Fruit fly (Drosophila melanogaster) ovary, adult (tissue): ENCODE measurements around the gene Pde11.

ENCODE experiments used
- CG17801 ChIP-seq: fragments of 200-800 bp; optimal IDR thresholded peaks from 2 replicates; lab custom pipeline; 2019; ENCODE audit warnings: missing biosample characterization, mild to moderate bottlenecking, missing genetic modification characterization, moderate library complexity; ENCODE audit not compliant: partially characterized antibody

Pde11 gene

DNA sequence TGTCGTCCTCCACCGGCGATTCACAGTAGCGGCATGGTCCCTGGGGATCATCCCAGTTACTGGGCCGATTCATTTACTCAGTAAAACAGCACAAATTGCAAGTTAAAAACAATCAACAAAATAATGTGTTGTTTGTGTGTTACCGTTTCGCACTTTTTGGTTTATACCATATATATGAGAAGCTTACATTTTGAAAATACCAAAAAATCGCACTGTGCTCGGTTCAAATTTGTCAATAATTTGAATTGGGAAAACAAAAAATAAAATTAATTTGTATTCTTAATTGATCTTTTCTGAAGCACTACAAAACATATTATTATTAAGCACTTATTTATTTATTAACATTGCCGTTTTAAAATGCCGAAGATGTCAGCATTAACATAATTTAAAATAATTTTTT, 22.0 kb upstream of the Pde11 start, which contains the start of gene Atac2:
Gene Atac2 (minus strand): TSS at position 144 of the 400 bp plus-strand sequence.
- TF ChIP-seq CG17801 (GFP tag; lab: Kevin White, UChicago): no peak

DNA sequence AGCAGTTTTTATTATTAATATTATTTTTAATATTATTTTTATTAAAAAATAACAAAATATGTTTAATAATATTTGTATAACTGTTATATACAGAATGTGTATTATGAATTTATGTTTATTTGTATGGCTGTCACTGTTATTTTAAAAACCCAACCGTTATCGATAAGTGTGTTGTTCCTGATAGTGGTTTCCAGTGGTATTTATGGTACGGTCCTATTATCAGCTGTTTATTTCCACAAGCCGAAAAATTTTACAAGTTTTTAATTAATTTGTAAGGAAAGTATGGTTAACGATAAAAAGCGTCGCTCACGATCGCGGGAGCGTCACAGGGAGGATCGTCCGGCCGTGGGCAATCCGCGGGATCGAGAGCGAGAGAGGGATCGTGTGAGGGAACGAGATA, 16.5 kb upstream of the Pde11 start, which contains the start of gene CG10333:
Gene CG10333 (plus strand): TSS at position 191 of the 400 bp plus-strand sequence.
- TF ChIP-seq CG17801 (GFP tag; lab: Kevin White, UChicago): no peak

DNA sequence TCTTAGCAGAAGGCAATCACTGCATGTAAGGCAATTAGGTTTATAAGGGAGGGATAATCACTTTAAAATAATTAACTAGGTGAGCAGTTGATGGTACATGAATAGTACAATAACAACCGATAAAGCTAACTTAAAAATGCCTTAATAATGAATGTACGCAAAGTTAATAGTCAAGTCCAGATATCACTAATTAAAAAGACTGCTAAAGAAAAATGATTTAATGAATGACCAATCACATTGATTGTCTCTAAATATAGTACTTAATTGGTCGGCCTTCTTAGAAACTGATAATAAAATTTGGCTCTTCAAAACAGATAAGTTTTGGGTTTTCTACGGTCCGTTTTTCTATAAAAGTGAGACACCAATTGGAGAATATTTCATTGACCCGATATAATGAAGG, 15.4 kb upstream of the Pde11 start, which contains the start of gene CG31789:
Gene CG31789 (plus strand): TSS at position 380 of the 400 bp plus-strand sequence.
- no peak for TF ChIP-seq CG17801 (GFP tag; lab: Kevin White, UChicago)

DNA sequence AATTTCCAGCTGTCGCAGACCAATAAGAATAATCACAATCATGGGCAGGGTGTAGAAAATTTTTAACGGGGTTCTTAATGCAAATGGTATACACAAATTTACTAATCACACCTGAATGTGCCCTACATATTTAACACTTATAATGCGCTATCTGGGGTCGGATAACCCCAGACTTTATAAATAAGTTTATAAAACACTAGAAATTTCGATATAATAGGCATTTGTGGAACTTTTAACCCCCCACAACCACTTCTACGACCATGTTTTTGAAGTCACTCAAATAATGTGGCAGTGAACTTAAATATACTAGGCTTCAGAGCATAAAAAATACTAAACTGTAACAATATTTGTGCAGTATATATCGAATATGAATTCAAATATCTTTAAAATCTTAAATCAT, 14.8 kb upstream of the Pde11 start, which contains the start of gene CG10413:
Gene CG10413 (minus strand): TSS at position 264 of the 400 bp plus-strand sequence.
- peak; percentile 97 for TF ChIP-seq CG17801 (GFP tag; lab: Kevin White, UChicago)

DNA sequence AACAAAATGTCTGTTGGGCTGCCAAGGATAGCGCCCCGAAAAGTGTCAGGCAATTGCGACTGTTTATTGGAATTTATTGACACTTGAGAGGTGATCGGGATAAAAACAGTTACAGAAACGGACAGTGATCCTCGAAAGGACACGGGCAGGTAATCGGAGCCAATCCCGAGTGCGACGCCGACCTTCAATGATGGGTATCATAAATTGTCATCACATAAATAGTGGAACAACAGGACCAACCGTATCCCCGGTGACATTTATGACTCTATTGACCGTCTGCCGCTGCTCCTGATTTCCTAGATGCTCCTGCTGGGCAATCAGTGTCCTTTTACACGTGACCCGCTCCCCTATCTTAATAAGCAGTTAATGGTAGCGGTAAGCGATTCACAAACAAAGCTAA, 9.0 kb upstream of the Pde11 start:
- peak; percentile 16 for TF ChIP-seq CG17801 (GFP tag; lab: Kevin White, UChicago)

DNA sequence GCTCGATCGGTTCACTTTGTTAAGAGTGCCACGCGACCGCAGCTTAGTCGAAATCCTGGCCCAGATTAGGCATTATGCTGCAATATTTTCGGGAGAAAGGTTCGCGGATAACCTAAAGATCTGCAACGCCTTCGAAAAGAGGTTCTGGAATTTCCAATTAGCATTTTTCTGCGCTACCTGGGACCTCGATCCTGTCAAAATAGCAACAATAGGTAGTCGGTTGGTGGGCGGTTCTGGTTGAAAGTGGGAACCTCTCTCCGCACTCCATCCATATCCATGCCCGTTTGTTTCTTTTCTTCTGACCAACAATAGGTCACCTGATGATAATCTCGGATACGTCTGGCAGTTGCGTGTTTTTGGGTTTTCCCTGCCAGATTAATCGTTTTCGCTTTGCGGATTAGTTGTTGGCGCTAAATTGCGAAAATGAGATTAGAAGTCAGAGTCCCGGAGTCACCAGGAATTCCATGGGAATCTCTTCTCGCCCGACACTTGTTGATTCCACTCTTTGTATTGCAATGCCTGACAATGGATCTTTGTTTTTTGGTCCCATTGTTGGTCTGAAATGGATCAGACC, 8.1 kb upstream of the Pde11 start:
- no peak for TF ChIP-seq CG17801 (GFP tag; lab: Kevin White, UChicago)

DNA sequence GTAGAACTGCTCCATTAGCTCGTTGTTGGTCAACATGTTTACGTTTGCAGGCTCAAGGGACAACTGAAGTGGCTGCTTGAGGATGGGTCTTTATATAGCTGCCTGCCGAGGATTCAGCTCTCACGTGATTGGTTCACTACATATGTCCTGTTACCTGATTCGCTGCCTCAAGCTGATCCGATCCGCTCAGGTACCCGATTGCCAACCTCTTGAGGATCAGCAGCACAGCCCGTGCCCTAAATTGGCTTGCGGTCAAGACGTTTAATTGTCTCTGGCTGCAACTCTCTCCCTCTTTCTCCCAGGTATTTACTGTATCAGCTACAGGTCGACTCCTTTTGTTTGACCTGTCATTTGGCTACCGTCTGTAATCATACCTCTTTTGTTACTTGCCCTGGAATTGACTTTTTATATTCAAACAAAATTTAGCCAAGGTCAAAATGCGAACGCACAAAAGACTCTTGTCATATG, 6.8 kb upstream of the Pde11 start, which contains the start of gene amos:
Gene amos (minus strand): TSS at position 51 of the 468 bp plus-strand sequence.
- TF ChIP-seq CG17801 (GFP tag; lab: Kevin White, UChicago): no peak

DNA sequence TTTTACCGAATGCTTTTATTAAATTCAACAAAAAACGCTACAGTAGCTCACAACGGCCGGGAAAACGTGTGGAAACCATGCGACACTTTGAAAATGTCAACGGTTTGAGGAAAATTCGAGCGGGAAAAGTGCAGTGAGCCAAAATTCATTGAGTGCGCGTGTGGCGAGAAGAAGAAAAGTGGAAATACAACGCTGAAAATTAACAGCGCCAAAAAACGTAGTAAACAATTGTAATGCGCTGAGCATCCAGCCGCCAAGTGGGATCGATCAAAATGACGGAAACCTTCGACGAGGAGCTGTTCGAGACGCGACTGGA, 758 bp upstream of the Pde11 start:
- TF ChIP-seq CG17801 (GFP tag; lab: Kevin White, UChicago): no peak

DNA sequence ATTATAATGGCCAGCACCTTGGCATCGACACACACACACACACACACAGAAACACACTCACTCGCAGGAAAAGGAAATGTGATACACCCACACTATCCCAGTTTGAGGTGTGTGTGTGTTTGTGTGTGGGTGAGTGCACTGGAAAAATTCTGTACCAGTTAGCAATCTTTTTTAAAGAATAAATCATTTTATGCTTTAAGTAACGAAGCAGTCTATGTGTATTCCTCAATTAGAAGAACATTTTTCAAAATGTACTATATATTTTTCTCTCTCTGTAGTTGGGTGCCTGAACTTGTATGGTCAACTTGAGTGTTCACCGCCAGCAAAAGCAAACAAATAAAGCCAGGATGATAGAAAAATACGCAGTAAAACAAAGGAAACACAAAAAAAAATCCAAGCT, 5.5 kb downstream of the Pde11 start:
- TF ChIP-seq CG17801 (GFP tag; lab: Kevin White, UChicago): no peak

DNA sequence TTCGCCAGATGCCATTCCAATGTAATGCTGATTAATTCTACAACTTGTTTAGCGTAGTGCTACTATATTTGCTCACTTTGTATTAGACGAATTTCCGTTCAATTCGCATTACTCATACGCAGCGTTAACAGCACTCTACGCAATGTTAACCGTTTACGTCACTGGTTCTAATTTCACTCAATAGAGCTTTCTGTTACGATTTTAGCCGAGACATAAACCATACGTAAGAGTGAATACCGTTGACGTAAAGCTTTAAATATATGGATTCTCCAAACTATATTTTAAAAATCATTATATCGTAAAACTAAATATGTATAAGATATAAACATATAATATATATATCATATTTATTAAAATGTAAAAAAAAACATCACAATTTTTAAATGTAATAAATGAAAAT, 13.9 kb downstream of the Pde11 start:
- TF ChIP-seq CG17801 (GFP tag; lab: Kevin White, UChicago): no peak

DNA sequence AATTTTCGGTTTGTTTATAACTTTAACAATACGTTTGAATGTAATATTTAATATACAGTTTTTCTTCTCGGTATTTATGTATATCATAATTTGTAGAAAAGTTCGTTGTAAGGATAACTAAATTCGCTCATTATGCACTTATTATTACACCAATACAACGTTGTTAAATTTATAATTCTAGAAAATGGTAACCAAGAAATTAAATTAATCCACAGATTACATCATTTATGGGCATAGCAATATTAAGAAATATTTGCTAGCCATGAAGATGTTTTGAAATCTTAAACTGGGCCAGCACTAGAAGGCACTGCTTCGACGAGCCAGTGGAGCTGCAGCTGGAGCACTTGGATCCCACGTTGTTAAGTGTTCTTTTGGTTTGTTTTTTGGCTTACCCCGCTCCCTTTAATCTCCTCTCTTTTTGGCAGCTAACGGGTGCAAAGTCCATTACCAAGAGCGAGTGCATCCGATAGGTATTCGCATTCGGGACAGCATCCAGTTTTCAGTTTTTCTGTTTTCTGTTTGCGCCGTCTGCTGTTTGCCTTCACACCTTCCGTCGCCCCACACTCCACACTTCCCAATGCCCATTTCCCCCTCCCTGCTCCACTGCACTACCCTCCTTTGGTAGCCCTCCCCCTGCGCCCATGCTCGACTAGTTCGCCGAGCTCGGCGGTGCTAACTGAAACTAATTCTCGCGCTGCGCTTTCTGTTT, 17.6 kb downstream of the Pde11 start:
- no peak for TF ChIP-seq CG17801 (GFP tag; lab: Kevin White, UChicago)

DNA sequence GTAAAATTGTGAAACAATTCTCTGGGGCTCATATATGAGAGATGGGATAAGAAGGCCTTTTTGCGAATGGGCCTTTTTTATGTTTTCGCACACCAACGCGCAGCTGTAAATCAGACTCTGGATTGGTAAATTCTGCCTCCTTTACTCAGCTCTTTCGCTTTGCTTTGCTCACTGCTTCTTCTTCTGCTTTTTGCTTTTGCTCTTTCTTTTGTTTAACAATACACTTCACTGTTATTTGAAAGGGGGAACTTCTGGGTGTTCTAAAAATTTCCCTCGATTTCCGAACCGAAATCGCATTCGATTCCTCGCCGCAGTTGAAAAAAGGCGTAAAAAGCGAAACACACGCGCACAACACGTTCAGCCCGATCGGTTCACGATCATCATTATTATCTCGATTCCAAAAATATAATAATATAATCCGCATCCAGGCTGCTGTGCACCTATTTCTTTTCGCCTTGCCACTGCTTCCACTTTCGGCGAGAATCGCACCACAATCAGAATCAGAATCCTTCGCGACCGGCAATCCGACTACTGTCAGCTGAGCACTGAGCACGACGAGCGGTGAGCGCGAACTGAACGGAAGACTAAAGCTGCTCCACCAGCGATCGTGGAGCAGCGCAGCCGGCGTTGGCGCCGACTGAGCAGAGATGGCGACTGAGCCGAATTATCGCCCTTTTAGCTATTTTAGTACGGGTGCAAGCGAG, 18.3 kb downstream of the Pde11 start:
- peak; percentile 41 for TF ChIP-seq CG17801 (GFP tag; lab: Kevin White, UChicago)

DNA sequence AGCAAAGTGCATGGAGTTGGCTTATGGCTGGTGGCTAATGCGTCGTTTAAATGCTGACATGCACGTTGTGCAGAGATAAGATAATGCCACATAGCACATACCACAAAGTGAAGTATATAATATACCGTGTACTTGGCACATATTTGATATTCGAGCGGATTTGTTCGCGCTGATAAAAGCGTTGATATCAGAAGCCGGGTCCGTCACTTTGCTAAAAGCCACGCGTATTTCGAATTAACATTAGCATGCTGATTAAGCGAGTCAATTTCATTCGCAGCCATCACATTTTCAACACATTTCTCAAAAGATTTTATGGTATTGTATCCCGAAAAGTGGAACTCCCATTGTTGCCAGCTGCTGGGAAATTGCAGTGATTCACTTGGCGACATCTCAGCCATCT, 21.4 kb downstream of the Pde11 start:
- no peak for TF ChIP-seq CG17801 (GFP tag; lab: Kevin White, UChicago)

DNA sequence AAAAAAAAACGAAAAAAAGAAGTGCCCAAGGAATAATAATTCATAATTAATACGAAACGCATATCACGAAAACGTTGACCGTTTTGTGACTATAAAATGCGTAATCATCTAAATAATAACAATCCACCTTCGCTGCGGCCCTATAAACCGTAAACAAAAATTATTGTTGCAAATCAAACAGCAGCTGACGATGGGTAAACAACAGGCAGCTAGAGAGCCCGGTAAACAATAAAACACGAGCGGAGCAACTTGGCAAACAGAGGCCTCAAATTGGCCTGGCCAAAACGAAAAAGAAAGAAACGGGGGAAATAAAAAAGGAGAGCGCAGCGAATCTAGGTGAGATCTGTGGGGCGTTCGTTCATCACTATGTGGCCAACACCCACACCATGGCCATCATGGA, 22.6 kb downstream of the Pde11 start:
- TF ChIP-seq CG17801 (GFP tag; lab: Kevin White, UChicago): no peak
